Fruit fly (Drosophila melanogaster): ENCODE data around the gene mthl1.

DNA sequence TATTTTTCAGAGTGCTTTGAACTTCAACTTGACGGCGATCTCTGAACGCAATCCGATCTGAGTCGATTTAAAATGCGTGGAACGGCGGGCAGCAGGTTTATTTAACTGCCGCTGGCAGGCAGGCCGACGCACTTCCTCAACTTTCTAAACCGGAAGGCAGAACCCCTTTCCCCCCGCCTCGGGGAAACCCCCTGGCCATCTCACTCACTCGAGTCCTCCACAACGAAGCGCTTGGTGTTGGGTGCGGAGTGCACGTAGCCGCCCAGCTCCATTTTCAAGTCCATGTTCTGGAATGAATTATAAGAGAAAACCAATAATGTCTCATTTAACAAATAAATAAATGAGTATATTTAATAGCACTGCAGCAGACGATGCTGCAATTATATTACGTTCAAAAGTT is 29.1 kb downstream of the mthl1 start:
- TF ChIP-seq dsf (GFP tag; optimal IDR thresholded peaks at IDR 0.05; ENCODE audit: borderline replicate concordance): no peak
- TF ChIP-seq Myc (optimal IDR thresholded peaks at IDR 0.05): no peak
- TF ChIP-seq Hr78 (GFP tag; optimal IDR thresholded peaks at IDR 0.05): no peak
- no peak for TF ChIP-seq sage (GFP tag; optimal IDR thresholded peaks at IDR 0.05)
- no peak for TF ChIP-seq h (GFP tag; optimal IDR thresholded peaks at IDR 0.05)
- TF ChIP-seq pan (optimal IDR thresholded peaks at IDR 0.05): no peak
- no peak for TF ChIP-seq brk (GFP tag; optimal IDR thresholded peaks at IDR 0.05)
- no peak for TF ChIP-seq psq (GFP tag; optimal IDR thresholded peaks at IDR 0.05)
- no peak for TF ChIP-seq GATAd (GFP tag; optimal IDR thresholded peaks at IDR 0.05)
- TF ChIP-seq Rel (GFP tag; optimal IDR thresholded peaks at IDR 0.05): no peak
- peak; percentile 72 for TF ChIP-seq Rel (tag; optimal IDR thresholded peaks at IDR 0.05)
- no peak for TF ChIP-seq OdsH (GFP tag; optimal IDR thresholded peaks at IDR 0.05)
- TF ChIP-seq Jra (GFP tag; optimal IDR thresholded peaks at IDR 0.05): no peak
- no peak for TF ChIP-seq Hr83 (GFP tag; optimal IDR thresholded peaks at IDR 0.05; ENCODE audit: poor library complexity, severe bottlenecking)

Data from whole organism, wandering third instar larva.